Fruit fly (Drosophila melanogaster) whole organism, embryonic: Measurements from ENCODE around the gene apn.
A peak's percentile ranks its signal among the peaks of the same experiment; 100 is the strongest.

Experiments used
- Asciz ChIP-seq: fragments of 200-800 bp; sonication (Bioruptor generic); optimal IDR thresholded peaks from 2 replicates; lab custom pipeline; 2017; ENCODE audit warnings: missing biosample characterization, mild to moderate bottlenecking, missing genetic modification characterization, missing genetic modification reagents
- CG10267 ChIP-seq: fragments of 200-800 bp; sonication (Bioruptor generic); optimal IDR thresholded peaks from 2 replicates; lab custom pipeline; 2018; ENCODE audit warnings: missing biosample characterization, mild to moderate bottlenecking, missing genetic modification characterization, moderate library complexity
- CG11247 ChIP-seq: fragments of 200-800 bp; sonication (Bioruptor generic); IDR thresholded peaks from 2 replicates; pipeline ENCODE4 v1.3.6; 2022; ENCODE audit warnings: missing biosample characterization, missing genetic modification characterization
- CG11696 ChIP-seq: fragments of 200-800 bp; sonication (Bioruptor generic); IDR thresholded peaks from 2 replicates; pipeline ENCODE4 v1.3.6; 2022; ENCODE audit warnings: missing biosample characterization, missing genetic modification characterization
- CG12104 ChIP-seq: fragments of 200-800 bp; sonication (Bioruptor generic); optimal IDR thresholded peaks from 3 replicates; lab custom pipeline; 2016; ENCODE audit warnings: missing biosample characterization, missing genetic modification characterization
- CG1603 ChIP-seq: fragments of 200-800 bp; sonication (Bioruptor generic); optimal IDR thresholded peaks from 2 replicates; lab custom pipeline; 2019; ENCODE audit warnings: missing biosample characterization, mild to moderate bottlenecking, missing genetic modification characterization, moderate library complexity
- CG16815 ChIP-seq: fragments of 200-800 bp; sonication (Bioruptor generic); optimal IDR thresholded peaks from 3 replicates; lab custom pipeline; 2017; ENCODE audit warnings: missing biosample characterization, mild to moderate bottlenecking, missing genetic modification characterization
- CG17802 ChIP-seq: fragments of 200-800 bp; sonication (Bioruptor generic); optimal IDR thresholded peaks from 2 replicates; lab custom pipeline; 2018; ENCODE audit warnings: missing biosample characterization, mild to moderate bottlenecking, missing genetic modification characterization, moderate library complexity
- CG32532 ChIP-seq: fragments of 200-800 bp; sonication (Bioruptor generic); IDR thresholded peaks from 2 replicates; pipeline ENCODE4 v1.3.6; 2022; ENCODE audit warnings: missing biosample characterization, missing genetic modification characterization
- CG6175 ChIP-seq: fragments of 200-800 bp; sonication (Bioruptor generic); IDR thresholded peaks from 3 replicates; pipeline ENCODE4 v1.3.6; 2022; ENCODE audit warnings: missing biosample characterization, missing genetic modification characterization
- CG9932 ChIP-seq: fragments of 200-800 bp; sonication (Bioruptor generic); IDR thresholded peaks from 2 replicates; pipeline ENCODE4 v1.3.6; 2022; ENCODE audit warnings: missing biosample characterization, missing genetic modification characterization
- D19A ChIP-seq: fragments of 200-800 bp; optimal IDR thresholded peaks from 3 replicates; lab custom pipeline; 2019; ENCODE audit warnings: missing biosample characterization, mild to moderate bottlenecking, missing genetic modification characterization, moderate library complexity
- Dek ChIP-seq: fragments of 200-800 bp; sonication (Bioruptor generic); optimal IDR thresholded peaks from 3 replicates; lab custom pipeline; 2019; ENCODE audit warnings: missing biosample characterization, mild to moderate bottlenecking, missing genetic modification characterization, moderate library complexity
- Dip2 ChIP-seq: fragments of 200-800 bp; sonication (Bioruptor generic); IDR thresholded peaks from 2 replicates; pipeline ENCODE4 v1.3.6; 2022; ENCODE audit warnings: missing biosample characterization, missing genetic modification characterization
- Dip3 ChIP-seq: fragments of 200-800 bp; sonication (Bioruptor generic); optimal IDR thresholded peaks from 3 replicates; lab custom pipeline; 2016; ENCODE audit warnings: missing biosample characterization, missing genetic modification characterization
- Dp ChIP-seq: fragments of 200-800 bp; sonication (Bioruptor generic); optimal IDR thresholded peaks from 2 replicates; lab custom pipeline; 2018; ENCODE audit warnings: missing biosample characterization, mild to moderate bottlenecking, missing genetic modification characterization, moderate library complexity
- HLH54F ChIP-seq: fragments of 200-800 bp; sonication (Bioruptor generic); optimal IDR thresholded peaks from 3 replicates; lab custom pipeline; 2016; ENCODE audit warnings: missing biosample characterization, missing genetic modification characterization
- Hsf ChIP-seq: fragments of 200-800 bp; sonication (Bioruptor generic); optimal IDR thresholded peaks from 3 replicates; lab custom pipeline; 2016; ENCODE audit warnings: missing biosample characterization, missing genetic modification characterization
- Mad ChIP-seq: fragments of 200-800 bp; sonication (Bioruptor generic); optimal IDR thresholded peaks from 2 replicates; lab custom pipeline; 2016; ENCODE audit warnings: missing biosample characterization, missing genetic modification characterization
- Max ChIP-seq: fragments of 200-800 bp; sonication (Bioruptor generic); optimal IDR thresholded peaks from 2 replicates; lab custom pipeline; 2016; ENCODE audit warnings: missing biosample characterization, mild to moderate bottlenecking, missing genetic modification characterization
- Med ChIP-seq: fragments of 200-800 bp; sonication (Bioruptor generic); peaks from one replicate; lab custom pipeline; 2016; ENCODE audit warnings: missing biosample characterization, missing genetic modification characterization, mild to moderate bottlenecking, inconsistent platforms, moderate library complexity
- NFAT ChIP-seq: fragments of 200-800 bp; sonication (Bioruptor generic); IDR thresholded peaks from 2 replicates; pipeline ENCODE4 v1.3.6; 2022; ENCODE audit warnings: missing biosample characterization, missing genetic modification characterization
- Xrp1 ChIP-seq: fragments of 200-800 bp; sonication (Bioruptor generic); IDR thresholded peaks from 2 replicates; pipeline ENCODE4 v1.3.6; 2022; ENCODE audit warnings: missing biosample characterization, missing genetic modification characterization
- abd-A ChIP-seq: fragments of 200-800 bp; sonication (Bioruptor generic); optimal IDR thresholded peaks from 3 replicates; lab custom pipeline; 2019; ENCODE audit warnings: missing biosample characterization, mild to moderate bottlenecking, missing genetic modification characterization, moderate library complexity
- bsh ChIP-seq, 2 experiments: fragments of 200-800 bp; sonication (Bioruptor generic); optimal IDR thresholded peaks; 2 replicates each; lab custom pipeline; 2017 to 2018; ENCODE audit warnings: mild to moderate bottlenecking in 2 of 2, missing biosample characterization in 2 of 2, missing genetic modification characterization in 2 of 2, moderate library complexity in 1 of 2
- cato ChIP-seq: fragments of 200-800 bp; sonication (Bioruptor generic); optimal IDR thresholded peaks from 2 replicates; lab custom pipeline; 2016; ENCODE audit warnings: missing biosample characterization, missing genetic modification characterization, borderline replicate concordance
- chif ChIP-seq, 2 experiments: fragments of 200-800 bp; sonication (Bioruptor generic); optimal IDR thresholded peaks; 3 replicates each; lab custom pipeline; 2016; ENCODE audit warnings: missing biosample characterization in 2 of 2, missing genetic modification characterization in 2 of 2
- crol ChIP-seq: fragments of 200-800 bp; sonication (Bioruptor generic); IDR thresholded peaks from 2 replicates; pipeline ENCODE4 v1.3.6; 2022; ENCODE audit warnings: missing biosample characterization, missing genetic modification characterization
- crp ChIP-seq, 2 experiments: fragments of 200-800 bp; sonication (Bioruptor generic); optimal IDR thresholded peaks; 2 replicates in 1 of 2; 3 replicates in 1 of 2; lab custom pipeline; 2017; ENCODE audit warnings: missing biosample characterization in 2 of 2, missing genetic modification characterization in 2 of 2, mild to moderate bottlenecking in 1 of 2, moderate library complexity in 1 of 2
- disco-r ChIP-seq: fragments of 200-800 bp; sonication (Bioruptor generic); optimal IDR thresholded peaks from 2 replicates; lab custom pipeline; 2016; ENCODE audit warnings: missing biosample characterization, missing genetic modification characterization
- grau ChIP-seq: fragments of 200-800 bp; optimal IDR thresholded peaks from 3 replicates; lab custom pipeline; 2019; ENCODE audit warnings: missing biosample characterization, mild to moderate bottlenecking, missing genetic modification characterization, moderate library complexity
- grn ChIP-seq: fragments of 200-800 bp; sonication (Bioruptor generic); optimal IDR thresholded peaks from 3 replicates; lab custom pipeline; 2017; ENCODE audit warnings: missing biosample characterization, missing genetic modification characterization
- jigr1 ChIP-seq: fragments of 200-800 bp; sonication (Bioruptor generic); IDR thresholded peaks from 3 replicates; pipeline ENCODE4 v1.3.6; 2022; ENCODE audit warnings: missing biosample characterization, missing genetic modification characterization
- lab ChIP-seq: fragments of 200-800 bp; sonication (Bioruptor generic); optimal IDR thresholded peaks from 3 replicates; lab custom pipeline; 2017; ENCODE audit warnings: missing biosample characterization, missing genetic modification characterization, mild to moderate bottlenecking, moderate library complexity, missing genetic modification reagents
- lilli ChIP-seq: fragments of 200-800 bp; sonication (Bioruptor generic); optimal IDR thresholded peaks from 3 replicates; lab custom pipeline; 2016; ENCODE audit warnings: missing biosample characterization, missing genetic modification characterization
- lov ChIP-seq, 2 experiments: fragments of 200-800 bp in 1 of 2; fragments of >200 bp in 1 of 2; sonication (Bioruptor generic) in 1 of 2; IDR thresholded peaks in 1 of 2; optimal IDR thresholded peaks in 1 of 2; 2 replicates in 1 of 2; 3 replicates in 1 of 2; pipeline versions ENCODE4 v1.3.6 to Lab custom; 2017 to 2022; ENCODE audit warnings: missing biosample characterization in 1 of 2, missing genetic modification characterization in 1 of 2
- mam ChIP-seq: fragments of 200-800 bp; sonication (Bioruptor generic); optimal IDR thresholded peaks from 3 replicates; lab custom pipeline; 2016; ENCODE audit warnings: missing biosample characterization, missing genetic modification characterization
- nmo ChIP-seq: fragments of 200-800 bp; sonication (Bioruptor generic); optimal IDR thresholded peaks from 2 replicates; lab custom pipeline; 2018; ENCODE audit warnings: missing biosample characterization, mild to moderate bottlenecking, missing genetic modification characterization, moderate library complexity
- pho ChIP-seq: fragments of 200-800 bp; sonication (Bioruptor generic); optimal IDR thresholded peaks from 2 replicates; lab custom pipeline; 2016; ENCODE audit warnings: missing biosample characterization, missing genetic modification characterization
- pros ChIP-seq: fragments of 200-800 bp; sonication (Bioruptor generic); optimal IDR thresholded peaks from 3 replicates; lab custom pipeline; 2019; ENCODE audit warnings: missing biosample characterization, mild to moderate bottlenecking, missing genetic modification characterization, moderate library complexity
- pum ChIP-seq: fragments of 200-800 bp; sonication (Bioruptor generic); optimal IDR thresholded peaks from 2 replicates; lab custom pipeline; 2016; ENCODE audit warnings: missing biosample characterization, missing genetic modification characterization
- ro ChIP-seq: fragments of 200-800 bp; sonication (Bioruptor generic); IDR thresholded peaks from 2 replicates; pipeline ENCODE4 v1.3.6; 2022; ENCODE audit warnings: missing biosample characterization, missing genetic modification characterization
- row ChIP-seq: fragments of 200-800 bp; sonication (Bioruptor generic); IDR thresholded peaks from 3 replicates; pipeline ENCODE4 v1.3.6; 2022; ENCODE audit warnings: missing biosample characterization, missing genetic modification characterization
- sug ChIP-seq: fragments of 200-800 bp; optimal IDR thresholded peaks from 2 replicates; lab custom pipeline; 2019; ENCODE audit warnings: missing biosample characterization, mild to moderate bottlenecking, missing genetic modification characterization, moderate library complexity
- toy ChIP-seq: fragments of 200-800 bp; sonication (Bioruptor generic); IDR thresholded peaks from 2 replicates; pipeline ENCODE4 v1.3.6; 2022; ENCODE audit warnings: missing biosample characterization, missing genetic modification characterization
- unpg ChIP-seq: fragments of 200-800 bp; sonication (Bioruptor generic); optimal IDR thresholded peaks from 3 replicates; lab custom pipeline; 2018; ENCODE audit warnings: missing biosample characterization, mild to moderate bottlenecking, missing genetic modification characterization, moderate library complexity

apn gene

dm6 chr3R:13264061-13264661, 24.5 kb downstream of the apn start, which contains the start of gene Ravus (continued):
- peak in 1 of 2 experiments; percentile 27 for TF ChIP-seq bsh (GFP tag; optimal IDR thresholded peaks at IDR 0.05; lab: Kevin White, UChicago)
- TF ChIP-seq Max (GFP tag; lab: Kevin White, UChicago): peak; percentile 50
- TF ChIP-seq row: peak; percentile 89
- peak in 1 of 2 experiments; percentile 33 for TF ChIP-seq chif (GFP tag; optimal IDR thresholded peaks at IDR 0.05; lab: Kevin White, UChicago)
- TF ChIP-seq CG1603 (tag; lab: Kevin White, UChicago): no peak
- peak; percentile 9 for TF ChIP-seq cato (GFP tag; lab: Kevin White, UChicago)
- peak; percentile 61 for TF ChIP-seq CG10267 (tag; lab: Kevin White, UChicago)
- TF ChIP-seq jigr1 (GFP tag; lab: Robert Waterston, UW): no peak
- no peak for TF ChIP-seq disco-r (GFP tag; lab: Kevin White, UChicago)
- TF ChIP-seq CG32532 (GFP tag; lab: Robert Waterston, UW): peak; percentile 53
- peak; percentile 70 for TF ChIP-seq lilli (GFP tag; lab: Kevin White, UChicago)
- TF ChIP-seq CG9932 (GFP tag; lab: Robert Waterston, UW): peak; percentile 67
- TF ChIP-seq CG17802 (tag; lab: Kevin White, UChicago): peak; percentile 4
- TF ChIP-seq abd-A: no peak
- TF ChIP-seq Dip3 (GFP tag; lab: Kevin White, UChicago): peak; percentile 62
- TF ChIP-seq Xrp1 (GFP tag; lab: Robert Waterston, UW): 0 out of 2 replicates have a peak, but pooled peaks have one; percentile 21
- peak in 1 of 2 experiments; percentile 35 for TF ChIP-seq crp (GFP tag; optimal IDR thresholded peaks at IDR 0.05; lab: Kevin White, UChicago)
- peak; percentile 84 for TF ChIP-seq nmo (GFP tag; lab: Kevin White, UChicago)
- peak; percentile 56 for TF ChIP-seq pho (GFP tag; lab: Kevin White, UChicago)
- TF ChIP-seq CG12104: no peak
- peak; percentile 50 for TF ChIP-seq HLH54F
- TF ChIP-seq Hsf (GFP tag; lab: Kevin White, UChicago): peak; percentile 64
- TF ChIP-seq pum (GFP tag; lab: Kevin White, UChicago): peak; percentile 33
- TF ChIP-seq crol (GFP tag; lab: Robert Waterston, UW): no peak
- TF ChIP-seq unpg (GFP tag; lab: Kevin White, UChicago): peak; percentile 52
- peak; percentile 67 for TF ChIP-seq grau
- no peak for TF ChIP-seq Mad (GFP tag; lab: Kevin White, UChicago)
- TF ChIP-seq Dp (GFP tag; lab: Kevin White, UChicago): peak; percentile 68
- TF ChIP-seq CG11696: no peak
- TF ChIP-seq mam: peak; percentile 50
- peak; percentile 13 for TF ChIP-seq CG16815 (GFP tag; lab: Kevin White, UChicago)

- TF ChIP-seq Med (peak; percentile 1), Asciz (no peak), lov (optimal IDR thresholded peaks at IDR 0.05; lab: Kevin White, UChicago) (no peak), lov (GFP tag; IDR thresholded peaks at IDR 0.05; lab: Robert Waterston, UW) (0 out of 3 replicates have a peak, but pooled peaks have one; percentile 21), pros (GFP tag; lab: Kevin White, UChicago) (peak; percentile 25), NFAT (GFP tag; lab: Robert Waterston, UW) (peak; percentile 27; the same call in 1 of the 2 replicates), lab (GFP tag; lab: Kevin White, UChicago) (peak; percentile 50), CG9932 (GFP tag; lab: Robert Waterston, UW) (0 out of 2 replicates have a peak, but pooled peaks have one; percentile 18), CG11247 (GFP tag; lab: Robert Waterston, UW) (0 out of 2 replicates have a peak, but pooled peaks have one; percentile 22), sug (tag; lab: Kevin White, UChicago) (peak; percentile 25), grn (GFP tag; lab: Kevin White, UChicago) (peak; percentile 72), toy (no peak), D19A (no peak), ro (GFP tag; lab: Robert Waterston, UW) (no peak), Dip2 (no peak), Dek (tag; lab: Kevin White, UChicago) (no peak), CG6175 (GFP tag; lab: Robert Waterston, UW) (peak; percentile 59; the same call in 1 of the 3 replicates)
These were observed 26.9 kb downstream of the apn start for dm6 chr3R:13261706-13262105.
